Fruit fly (Drosophila melanogaster) Kc167 (cell line): ENCODE measurements around the gene Ror.

Experiments
- Myc ChIP-seq: fragments of >200 bp; optimal IDR thresholded peaks from 2 replicates; lab custom pipeline; 2017; ENCODE audit warnings: missing external identifiers
- Sin3A ChIP-seq: fragments of >200 bp; optimal IDR thresholded peaks from 2 replicates; lab custom pipeline; 2018; ENCODE audit warnings: missing external identifiers
- h ChIP-seq: fragments of >200 bp; optimal IDR thresholded peaks from 3 replicates; lab custom pipeline; 2018; ENCODE audit warnings: missing external identifiers

DNA sequence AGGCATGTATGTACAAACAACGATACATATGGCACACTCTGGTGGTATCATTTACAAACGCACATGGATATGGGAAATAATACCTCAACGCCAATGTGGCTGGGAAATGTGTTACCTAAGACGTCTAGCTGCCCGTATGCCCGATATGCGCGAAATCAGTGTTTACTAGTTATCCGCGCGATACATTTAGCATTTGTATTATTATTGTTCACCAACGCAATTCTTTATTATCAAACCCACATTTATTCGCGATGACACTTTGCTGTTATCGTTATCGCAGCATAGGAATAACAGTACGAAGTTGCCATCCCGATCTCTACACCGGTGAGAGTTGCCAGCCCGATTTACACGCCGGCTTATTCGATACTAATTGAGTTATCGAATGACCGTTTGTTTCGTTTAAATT is 4.9 kb upstream of the Ror start, which contains the start of gene chico:
- TF ChIP-seq Myc (lab: Kevin White, UChicago) (no peak), Sin3A (no peak), h (lab: Kevin White, UChicago) (no peak)
